Worm (Caenorhabditis elegans) whole organism, mixed stage, embryonic: ENCODE data around the gene gmpr-1.
A peak's percentile ranks its signal among the peaks of the same experiment; 100 is the strongest.

Experiments
- blmp-1 ChIP-seq: fragments of 150-350 bp; optimal IDR thresholded peaks from 2 replicates; lab custom pipeline; 2014; ENCODE audit warnings: missing biosample characterization, missing genetic modification characterization
- ceh-39 ChIP-seq: fragments of 150-350 bp; optimal IDR thresholded peaks from 2 replicates; lab custom pipeline; 2014; ENCODE audit warnings: missing biosample characterization, missing genetic modification characterization
- cnd-1 ChIP-seq: fragments of 200-800 bp; sonication (Bioruptor generic); optimal IDR thresholded peaks from 2 replicates; lab custom pipeline; 2018; ENCODE audit warnings: mild to moderate bottlenecking, missing genetic modification characterization, missing compliant biosample characterization
- drap-1 ChIP-seq: fragments of 200-800 bp; sonication (Bioruptor generic); optimal IDR thresholded peaks from 3 replicates; lab custom pipeline; 2018; ENCODE audit warnings: mild to moderate bottlenecking, missing genetic modification characterization, missing compliant biosample characterization
- flh-1 ChIP-seq: fragments of 200-800 bp; sonication (Bioruptor generic); optimal IDR thresholded peaks from 2 replicates; lab custom pipeline; 2018; ENCODE audit warnings: mild to moderate bottlenecking, missing genetic modification characterization, moderate library complexity, missing compliant biosample characterization
- lin-13 ChIP-seq: fragments of 150-350 bp; optimal IDR thresholded peaks from 2 replicates; lab custom pipeline; 2014; ENCODE audit warnings: missing biosample characterization, missing genetic modification characterization
- mep-1 ChIP-seq: fragments of 150-350 bp; optimal IDR thresholded peaks from 2 replicates; lab custom pipeline; 2017; ENCODE audit warnings: missing biosample characterization, missing genetic modification reagents, missing genetic modification characterization, inconsistent platforms
- nhr-12 ChIP-seq: fragments of 150-350 bp; optimal IDR thresholded peaks from 2 replicates; lab custom pipeline; 2014; ENCODE audit warnings: missing biosample characterization, missing genetic modification characterization
- nhr-237 ChIP-seq: fragments of 150-350 bp; optimal IDR thresholded peaks from 2 replicates; lab custom pipeline; 2014; ENCODE audit warnings: missing biosample characterization, missing genetic modification characterization
- sptf-1 ChIP-seq: sonication (generic microtip); optimal IDR thresholded peaks from 2 replicates; lab custom pipeline; 2017; ENCODE audit warnings: mild to moderate bottlenecking, missing genetic modification characterization, moderate library complexity, missing compliant biosample characterization
- unc-62 ChIP-seq: fragments of 150-350 bp; optimal IDR thresholded peaks from 2 replicates; lab custom pipeline; 2014; ENCODE audit warnings: missing biosample characterization, missing genetic modification reagents, missing genetic modification characterization

ce11 chrV:4361505-4361904, 9.7 kb downstream of the gmpr-1 start, which contains the start of gene F32D1.3:
- TF ChIP-seq drap-1 (GFP tag; lab: Kevin White, UChicago) (no peak), nhr-237 (tag; lab: Kevin White, UChicago) (no peak), unc-62 (GFP tag; lab: Kevin White, UChicago) (peak; percentile 51), nhr-12 (no peak), mep-1 (tag; lab: Kevin White, UChicago) (no peak), flh-1 (GFP tag; lab: Kevin White, UChicago) (no peak), cnd-1 (tag; lab: Kevin White, UChicago) (no peak), lin-13 (tag; lab: Kevin White, UChicago) (no peak), blmp-1 (no peak), ceh-39 (tag; lab: Kevin White, UChicago) (no peak), sptf-1 (tag; lab: Kevin White, UChicago) (no peak)
